Worm (Caenorhabditis elegans) whole organism, early embryonic: ENCODE results near the gene lgc-48.

Experiments
- B0310.2 ChIP-seq: sonication (generic microtip); optimal IDR thresholded peaks from 2 replicates; lab custom pipeline; 2016; ENCODE audit warnings: mild to moderate bottlenecking, missing genetic modification characterization, missing compliant biosample characterization
- ama-1 ChIP-seq: fragments of 150-350 bp; optimal IDR thresholded peaks from 2 replicates; lab custom pipeline; 2014
- ceh-13 ChIP-seq: fragments of 200-800 bp; sonication (Bioruptor generic); optimal IDR thresholded peaks from 2 replicates; lab custom pipeline; 2018; ENCODE audit warnings: mild to moderate bottlenecking, missing genetic modification characterization, missing compliant biosample characterization
- ets-7 ChIP-seq: sonication (generic microtip); optimal IDR thresholded peaks from 2 replicates; lab custom pipeline; 2016; ENCODE audit warnings: missing genotype, missing genetic modification characterization, missing compliant biosample characterization
- pes-1 ChIP-seq: fragments of 200-800 bp; sonication (Bioruptor generic); IDR thresholded peaks from 2 replicates; pipeline ENCODE4 v1.3.6; 2022; ENCODE audit warnings: missing genetic modification reagents, missing genetic modification characterization, missing compliant biosample characterization

DNA sequence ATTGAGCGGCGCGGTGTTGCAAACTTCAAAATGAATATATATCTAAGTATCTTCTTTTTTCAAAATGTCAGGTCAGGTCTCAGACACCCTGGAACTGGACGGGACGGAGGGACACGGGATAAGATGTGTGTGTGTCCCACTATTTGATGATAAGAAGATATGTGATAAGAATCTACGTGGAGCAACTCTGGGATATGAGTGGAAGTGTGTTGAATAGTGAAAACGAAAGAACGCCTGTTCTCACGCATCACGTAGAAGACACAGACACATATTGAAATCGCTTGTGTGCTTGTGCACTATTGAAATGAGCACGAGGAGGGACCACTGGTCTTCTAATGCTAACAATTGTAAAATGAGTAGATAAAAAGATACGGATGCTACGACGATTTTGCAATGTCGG, 44.2 kb upstream of the lgc-48 start, which contains the start of gene uig-1:
- TF ChIP-seq pes-1 (GFP tag; lab: Robert Waterston, UW) (no peak), ama-1 (no peak), ets-7 (tag; lab: Kevin White, UChicago) (no peak), B0310.2 (tag; lab: Kevin White, UChicago) (no peak), ceh-13 (GFP tag; lab: Kevin White, UChicago) (no peak)
